Worm (Caenorhabditis elegans): ENCODE results near the gene ech-3.

Gene ech-3

ce11 chrV:8039085-8039525 lies 17.1 kb downstream of the ech-3 start:
- TF ChIP-seq ceh-13 (GFP tag; optimal IDR thresholded peaks at IDR 0.05) = no peak
- TF ChIP-seq B0310.2 (tag; optimal IDR thresholded peaks at IDR 0.05) = peak; percentile 41
- no peak for TF ChIP-seq hmbx-1 (tag; optimal IDR thresholded peaks at IDR 0.05)
- TF ChIP-seq ets-7 (tag; optimal IDR thresholded peaks at IDR 0.05) = no peak
- no peak for TF ChIP-seq F13C5.2 (tag; optimal IDR thresholded peaks at IDR 0.05)
- TF ChIP-seq hnd-1 (tag; optimal IDR thresholded peaks at IDR 0.05) = no peak
- TF ChIP-seq ama-1 (optimal IDR thresholded peaks at IDR 0.05) = peak; percentile 62
- TF ChIP-seq flt-1 (GFP tag; IDR thresholded peaks at IDR 0.05) = peak; percentile 13; the same call in 1 of the 2 replicates
- no peak for TF ChIP-seq pes-1 (GFP tag; IDR thresholded peaks at IDR 0.05)
- TF ChIP-seq tbx-37 (GFP tag; conservative IDR thresholded peaks at IDR 0.05) = no peak
- no peak for TF ChIP-seq ceh-36 (tag; optimal IDR thresholded peaks at IDR 0.05)

DNA sequence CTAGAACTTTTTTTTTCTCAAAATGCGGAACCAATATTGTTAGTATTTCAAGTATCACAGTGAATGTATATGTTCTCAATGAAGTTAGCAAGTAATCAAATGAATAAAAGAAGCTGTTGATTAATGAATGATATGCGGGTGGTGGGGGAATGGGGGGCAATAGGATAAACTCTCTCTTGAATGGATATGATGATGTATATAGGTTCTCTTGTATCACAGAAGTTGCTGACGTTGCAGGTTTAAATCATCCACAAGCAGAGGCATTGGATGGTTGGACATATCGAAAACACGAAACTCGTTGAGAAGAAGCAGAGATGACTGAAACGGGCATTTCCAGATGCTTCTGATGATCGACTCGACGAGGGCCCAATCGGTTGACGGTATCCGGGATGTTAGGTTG lies 17.6 kb downstream of the ech-3 start:
- TF ChIP-seq tra-4 (tag; optimal IDR thresholded peaks at IDR 0.05) (no peak), B0310.2 (tag; optimal IDR thresholded peaks at IDR 0.05) (no peak), flt-1 (GFP tag; IDR thresholded peaks at IDR 0.05) (no peak), ama-1 (optimal IDR thresholded peaks at IDR 0.05) (peak; percentile 57), hnd-1 (tag; optimal IDR thresholded peaks at IDR 0.05) (no peak), sea-1 (GFP tag; conservative IDR thresholded peaks at IDR 0.05) (0 out of 2 replicates have a peak, but pooled peaks have one; percentile 28), hmg-4 (GFP tag; optimal IDR thresholded peaks at IDR 0.05) (no peak)

ce11 chrV:8040247-8041084 lies 18.4 kb downstream of the ech-3 start:
- TF ChIP-seq flt-1 (GFP tag; IDR thresholded peaks at IDR 0.05) (no peak), B0310.2 (tag; optimal IDR thresholded peaks at IDR 0.05) (no peak), hnd-1 (tag; optimal IDR thresholded peaks at IDR 0.05) (no peak), hmg-4 (GFP tag; optimal IDR thresholded peaks at IDR 0.05) (peak; percentile 3), tra-4 (tag; optimal IDR thresholded peaks at IDR 0.05) (no peak), pes-1 (GFP tag; IDR thresholded peaks at IDR 0.05) (no peak; the same call in 1 of the 2 replicates), hmbx-1 (tag; optimal IDR thresholded peaks at IDR 0.05) (no peak), tbx-37 (GFP tag; conservative IDR thresholded peaks at IDR 0.05) (no peak), sea-1 (GFP tag; conservative IDR thresholded peaks at IDR 0.05) (no peak), ama-1 (optimal IDR thresholded peaks at IDR 0.05) (peak; percentile 82), ceh-36 (tag; optimal IDR thresholded peaks at IDR 0.05) (peak; percentile 2), F13C5.2 (tag; optimal IDR thresholded peaks at IDR 0.05) (no peak), tbx-11 (GFP tag; IDR thresholded peaks at IDR 0.05) (no peak), aly-1 (tag; optimal IDR thresholded peaks at IDR 0.05) (no peak), scrt-1 (GFP tag; IDR thresholded peaks at IDR 0.05) (no peak), ceh-13 (GFP tag; optimal IDR thresholded peaks at IDR 0.05) (no peak), ets-7 (tag; optimal IDR thresholded peaks at IDR 0.05) (no peak)

ce11 chrV:8041336-8041868 lies 19.4 kb downstream of the ech-3 start:
- TF ChIP-seq sea-1 (GFP tag; conservative IDR thresholded peaks at IDR 0.05) = no peak
- TF ChIP-seq pes-1 (GFP tag; IDR thresholded peaks at IDR 0.05) = no peak
- no peak for TF ChIP-seq B0310.2 (tag; optimal IDR thresholded peaks at IDR 0.05)
- TF ChIP-seq ceh-36 (tag; optimal IDR thresholded peaks at IDR 0.05) = no peak
- no peak for TF ChIP-seq tbx-11 (GFP tag; IDR thresholded peaks at IDR 0.05)
- no peak for TF ChIP-seq flt-1 (GFP tag; IDR thresholded peaks at IDR 0.05)
- no peak for TF ChIP-seq aly-1 (tag; optimal IDR thresholded peaks at IDR 0.05)
- TF ChIP-seq ets-7 (tag; optimal IDR thresholded peaks at IDR 0.05) = no peak
- no peak for TF ChIP-seq ama-1 (optimal IDR thresholded peaks at IDR 0.05)
- no peak for TF ChIP-seq tra-4 (tag; optimal IDR thresholded peaks at IDR 0.05)
- no peak for TF ChIP-seq hmg-4 (GFP tag; optimal IDR thresholded peaks at IDR 0.05)
- TF ChIP-seq hmbx-1 (tag; optimal IDR thresholded peaks at IDR 0.05) = no peak
- TF ChIP-seq F13C5.2 (tag; optimal IDR thresholded peaks at IDR 0.05) = no peak
- no peak for TF ChIP-seq tbx-37 (GFP tag; conservative IDR thresholded peaks at IDR 0.05)
- no peak for TF ChIP-seq scrt-1 (GFP tag; IDR thresholded peaks at IDR 0.05)
- no peak for TF ChIP-seq hnd-1 (tag; optimal IDR thresholded peaks at IDR 0.05)

- no peak for TF ChIP-seq tbx-11 (GFP tag; IDR thresholded peaks at IDR 0.05)
- no peak for TF ChIP-seq B0310.2 (tag; optimal IDR thresholded peaks at IDR 0.05)
- TF ChIP-seq hnd-1 (tag; optimal IDR thresholded peaks at IDR 0.05) = no peak
- no peak for TF ChIP-seq tbx-37 (GFP tag; conservative IDR thresholded peaks at IDR 0.05)
- no peak for TF ChIP-seq aly-1 (tag; optimal IDR thresholded peaks at IDR 0.05)
- no peak for TF ChIP-seq ceh-36 (tag; optimal IDR thresholded peaks at IDR 0.05)
- no peak for TF ChIP-seq tra-4 (tag; optimal IDR thresholded peaks at IDR 0.05)
- TF ChIP-seq scrt-1 (GFP tag; IDR thresholded peaks at IDR 0.05) = no peak
- TF ChIP-seq flt-1 (GFP tag; IDR thresholded peaks at IDR 0.05) = no peak
- TF ChIP-seq pes-1 (GFP tag; IDR thresholded peaks at IDR 0.05) = no peak
- no peak for TF ChIP-seq sea-1 (GFP tag; conservative IDR thresholded peaks at IDR 0.05)
- no peak for TF ChIP-seq ets-7 (tag; optimal IDR thresholded peaks at IDR 0.05)
- no peak for TF ChIP-seq ceh-13 (GFP tag; optimal IDR thresholded peaks at IDR 0.05)
- TF ChIP-seq ama-1 (optimal IDR thresholded peaks at IDR 0.05) = no peak
- no peak for TF ChIP-seq hmg-4 (GFP tag; optimal IDR thresholded peaks at IDR 0.05)
- no peak for TF ChIP-seq F13C5.2 (tag; optimal IDR thresholded peaks at IDR 0.05)
- no peak for TF ChIP-seq hmbx-1 (tag; optimal IDR thresholded peaks at IDR 0.05)
Measured at ce11 chrV:8043664-8044063, 21.6 kb downstream of the ech-3 start.

ce11 chrV:8044957-8045356 lies 22.9 kb downstream of the ech-3 start:
- TF ChIP-seq hmg-4 (GFP tag; optimal IDR thresholded peaks at IDR 0.05) (peak; percentile 33), ets-7 (tag; optimal IDR thresholded peaks at IDR 0.05) (no peak)

DNA sequence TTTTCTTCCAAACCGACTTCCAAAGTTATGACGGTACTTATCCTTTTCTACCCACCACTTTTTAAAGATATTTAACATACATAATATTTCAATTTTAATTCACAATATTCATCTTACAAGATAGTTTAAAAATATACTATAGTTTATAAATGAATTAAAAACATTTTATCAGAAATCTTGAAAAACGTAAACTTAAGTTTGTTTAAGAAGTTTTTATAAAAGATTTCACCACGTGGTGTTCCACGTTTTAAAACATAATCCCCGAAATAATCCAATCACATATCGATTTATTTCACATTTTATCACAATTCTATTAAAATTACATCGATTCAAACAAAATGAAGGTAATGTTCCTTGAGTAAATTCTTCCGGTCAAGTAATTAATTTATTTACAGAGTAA lies 24.7 kb downstream of the ech-3 start, which contains the start of gene ZC513.3:
ZC513.3 (plus strand) TSS at position 301 of the 400 bp plus-strand sequence.
- no peak for TF ChIP-seq hmbx-1 (tag; optimal IDR thresholded peaks at IDR 0.05)
- TF ChIP-seq F13C5.2 (tag; optimal IDR thresholded peaks at IDR 0.05) = no peak
- no peak for TF ChIP-seq ama-1 (optimal IDR thresholded peaks at IDR 0.05)
- no peak for TF ChIP-seq tbx-37 (GFP tag; conservative IDR thresholded peaks at IDR 0.05)
- no peak for TF ChIP-seq sea-1 (GFP tag; conservative IDR thresholded peaks at IDR 0.05)
- no peak for TF ChIP-seq hmg-4 (GFP tag; optimal IDR thresholded peaks at IDR 0.05)
- no peak for TF ChIP-seq aly-1 (tag; optimal IDR thresholded peaks at IDR 0.05)
